Fruit fly (Drosophila melanogaster) whole organism, prepupa: ENCODE data around the gene Ankle2.

Experiments
- Blimp-1 ChIP-seq: fragments of 200-800 bp; sonication (Bioruptor generic); optimal IDR thresholded peaks from 3 replicates; lab custom pipeline; 2017; ENCODE audit warnings: missing biosample characterization, missing genetic modification characterization, mild to moderate bottlenecking, moderate library complexity, missing genetic modification reagents
- CG6854 ChIP-seq: fragments of 200-800 bp; sonication (Bioruptor generic); optimal IDR thresholded peaks from 2 replicates; lab custom pipeline; 2017; ENCODE audit warnings: missing biosample characterization, mild to moderate bottlenecking, missing genetic modification characterization
- Gug ChIP-seq: fragments of 200-800 bp; sonication (Bioruptor generic); IDR thresholded peaks from 2 replicates; pipeline ENCODE4 v1.3.6; 2022; ENCODE audit warnings: missing biosample characterization, missing genetic modification characterization
- Lpt ChIP-seq: fragments of 200-800 bp; sonication (Bioruptor generic); optimal IDR thresholded peaks from 3 replicates; lab custom pipeline; 2016; ENCODE audit warnings: missing biosample characterization, missing genetic modification characterization
- dac ChIP-seq: fragments of 200-800 bp; sonication (Bioruptor generic); optimal IDR thresholded peaks from 2 replicates; lab custom pipeline; 2017; ENCODE audit warnings: missing biosample characterization, mild to moderate bottlenecking, missing genetic modification characterization
- pdm3 ChIP-seq: fragments of 200-800 bp; sonication (Bioruptor generic); optimal IDR thresholded peaks from 3 replicates; lab custom pipeline; 2016; ENCODE audit warnings: missing biosample characterization, missing genetic modification characterization
- topi ChIP-seq: fragments of 200-800 bp; sonication (Bioruptor generic); optimal IDR thresholded peaks from 3 replicates; lab custom pipeline; 2016; ENCODE audit warnings: missing biosample characterization, missing genetic modification characterization

DNA sequence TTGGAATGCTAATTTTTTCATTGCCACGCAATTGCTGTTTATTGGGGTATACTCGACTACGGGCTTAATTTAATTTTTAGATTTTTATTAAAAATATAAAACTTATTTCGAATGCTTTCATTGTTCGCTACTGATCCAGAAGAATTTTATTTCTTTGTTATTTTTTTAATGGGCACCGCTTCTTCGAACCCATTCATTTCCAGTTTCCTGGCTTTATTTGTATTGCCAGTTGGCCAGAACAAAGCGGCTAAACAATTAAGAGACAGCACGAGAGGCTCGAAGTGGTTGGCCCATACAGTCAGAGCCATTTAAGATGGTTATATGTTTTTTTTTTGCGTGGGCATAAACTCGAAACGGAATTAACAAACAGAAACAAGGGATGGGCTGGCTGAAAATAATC is 16.8 kb upstream of the Ankle2 start:
- TF ChIP-seq Blimp-1 (GFP tag; lab: Kevin White, UChicago) (peak; percentile 42), pdm3 (GFP tag; lab: Kevin White, UChicago) (peak; percentile 82), Gug (GFP tag; lab: Robert Waterston, UW) (peak; percentile 50; the same call in 1 of the 2 replicates), dac (GFP tag; lab: Kevin White, UChicago) (peak; percentile 17), Lpt (GFP tag; lab: Kevin White, UChicago) (peak; percentile 15), CG6854 (GFP tag; lab: Kevin White, UChicago) (peak; percentile 59), topi (GFP tag; lab: Kevin White, UChicago) (peak; percentile 84)
